Fruit fly (Drosophila melanogaster): Measurements from ENCODE around the gene CG4995.

Gene CG4995

dm6 chr2L:10299810-10300147 lies 22.5 kb upstream of the CG4995 start, which contains the start of gene CYLD (continued):
- TF ChIP-seq Ets97D (GFP tag; optimal IDR thresholded peaks at IDR 0.05) (peak; percentile 25), zen2 (GFP tag; IDR thresholded peaks at IDR 0.05; ENCODE audit: partially characterized antibody) (no peak), lmd (GFP tag; IDR thresholded peaks at IDR 0.05) (no peak; the same call in 1 of the 2 replicates), schlank (tag; optimal IDR thresholded peaks at IDR 0.05) (no peak), CG13296 (GFP tag; optimal IDR thresholded peaks at IDR 0.05) (peak; percentile 72), Kr (GFP tag; optimal IDR thresholded peaks at IDR 0.05) (no peak), CG15011 (GFP tag; optimal IDR thresholded peaks at IDR 0.05) (peak; percentile 16), CG17912 (GFP tag; optimal IDR thresholded peaks at IDR 0.05) (no peak), CG13775 (GFP tag; optimal IDR thresholded peaks at IDR 0.05) (peak; percentile 63), CG14441 (GFP tag; IDR thresholded peaks at IDR 0.05) (0 out of 2 replicates have a peak, but pooled peaks have one; percentile 39), CG6175 (GFP tag; IDR thresholded peaks at IDR 0.05) (no peak), rib (GFP tag; IDR thresholded peaks at IDR 0.05) (no peak), ken (GFP tag; IDR thresholded peaks at IDR 0.05) (no peak; the same call in 2 of the 3 replicates), chif (GFP tag; optimal IDR thresholded peaks at IDR 0.05) (peak in 1 of 2 experiments; percentile 8), zen (tag; optimal IDR thresholded peaks at IDR 0.05) (peak; percentile 62), dysf (GFP tag; IDR thresholded peaks at IDR 0.05) (peak; percentile 62; the same call in 1 of the 3 replicates), dimm (GFP tag; IDR thresholded peaks at IDR 0.05) (no peak), CG31441 (GFP tag; IDR thresholded peaks at IDR 0.05) (peak; percentile 76), pum (GFP tag; optimal IDR thresholded peaks at IDR 0.05) (no peak), nom (GFP tag; optimal IDR thresholded peaks at IDR 0.05) (peak; percentile 26), CG4424 (GFP tag; optimal IDR thresholded peaks at IDR 0.05) (peak; percentile 71), CG12744 (GFP tag; optimal IDR thresholded peaks at IDR 0.05) (no peak), Doc3 (GFP tag; IDR thresholded peaks at IDR 0.05; ENCODE audit: partially characterized antibody) (no peak), ind (GFP tag; optimal IDR thresholded peaks at IDR 0.05) (peak; percentile 58), fd3F (GFP tag; optimal IDR thresholded peaks at IDR 0.05) (peak; percentile 51), hth (optimal IDR thresholded peaks at IDR 0.05) (no peak), CG14014 (GFP tag; IDR thresholded peaks at IDR 0.05) (peak; percentile 76; the same call in 1 of the 2 replicates), HmgD (GFP tag; optimal IDR thresholded peaks at IDR 0.05) (no peak), grau (tag; optimal IDR thresholded peaks at IDR 0.05) (peak; percentile 78), p53 (GFP tag; optimal IDR thresholded peaks at IDR 0.05) (no peak), Hr39 (optimal IDR thresholded peaks at IDR 0.05) (no peak), NFAT (GFP tag; IDR thresholded peaks at IDR 0.05) (no peak), CG4707 (GFP tag; optimal IDR thresholded peaks at IDR 0.05) (peak; percentile 9), onecut (GFP tag; IDR thresholded peaks at IDR 0.05) (peak; percentile 59), CG10654 (GFP tag; optimal IDR thresholded peaks at IDR 0.05) (peak; percentile 61), repo (GFP tag; optimal IDR thresholded peaks at IDR 0.05) (no peak), HLH54F (GFP tag; optimal IDR thresholded peaks at IDR 0.05) (no peak), CG10979 (tag; optimal IDR thresholded peaks at IDR 0.05) (peak; percentile 72), Mrtf (GFP tag; IDR thresholded peaks at IDR 0.05) (no peak), chn (GFP tag; optimal IDR thresholded peaks at IDR 0.05) (no peak), CkIIα-i1 (GFP tag; IDR thresholded peaks at IDR 0.05) (no peak), CG34376 (GFP tag; optimal IDR thresholded peaks at IDR 0.05) (peak; percentile 19), CG6854 (GFP tag; optimal IDR thresholded peaks at IDR 0.05) (peak; percentile 27), E2f2 (GFP tag; IDR thresholded peaks at IDR 0.05) (peak; percentile 65), Bgb (GFP tag; IDR thresholded peaks at IDR 0.05; ENCODE audit: partially characterized antibody) (no peak; the same call in 1 of the 2 replicates), BtbVII (GFP tag; optimal IDR thresholded peaks at IDR 0.05) (peak; percentile 41), CG3847 (GFP tag; IDR thresholded peaks at IDR 0.05) (no peak), tio (GFP tag; optimal IDR thresholded peaks at IDR 0.05) (peak; percentile 56), Scr (GFP tag; IDR thresholded peaks at IDR 0.05; ENCODE audit: partially characterized antibody) (no peak; the same call in 1 of the 2 replicates), CG2116 (GFP tag; optimal IDR thresholded peaks at IDR 0.05) (peak; percentile 67), corto (GFP tag; optimal IDR thresholded peaks at IDR 0.05) (no peak), CG42726 (GFP tag; IDR thresholded peaks at IDR 0.05; ENCODE audit: partially characterized antibody) (no peak)
